Fruit fly (Drosophila melanogaster) whole organism, embryonic: ENCODE results near the gene Syt14.

Experiments
- Adf1 ChIP-seq: fragments of 200-800 bp; sonication (Bioruptor generic); IDR thresholded peaks from 2 replicates; pipeline ENCODE4 v1.3.6; 2022; ENCODE audit warnings: missing biosample characterization, missing genetic modification characterization
- CG10321 ChIP-seq: fragments of 200-800 bp; sonication (Bioruptor generic); IDR thresholded peaks from 2 replicates; pipeline ENCODE4 v1.3.6; 2022; ENCODE audit warnings: missing biosample characterization, missing genetic modification characterization
- CG10431 ChIP-seq: fragments of 200-800 bp; sonication (Bioruptor generic); optimal IDR thresholded peaks from 3 replicates; lab custom pipeline; 2018; ENCODE audit warnings: missing biosample characterization, mild to moderate bottlenecking, missing genetic modification characterization
- CG10543 ChIP-seq: fragments of 200-800 bp; sonication (Bioruptor generic); optimal IDR thresholded peaks from 3 replicates; lab custom pipeline; 2017; ENCODE audit warnings: missing biosample characterization, mild to moderate bottlenecking, missing genetic modification characterization, moderate library complexity
- CG10979 ChIP-seq: fragments of 200-800 bp; sonication (Bioruptor generic); optimal IDR thresholded peaks from 2 replicates; lab custom pipeline; 2018; ENCODE audit warnings: missing biosample characterization, mild to moderate bottlenecking, missing genetic modification characterization, moderate library complexity
- CG11504 ChIP-seq: fragments of 200-800 bp; sonication (Bioruptor generic); optimal IDR thresholded peaks from 3 replicates; lab custom pipeline; 2019; ENCODE audit warnings: missing biosample characterization, mild to moderate bottlenecking, missing genetic modification characterization, moderate library complexity
- CG11696 ChIP-seq: fragments of 200-800 bp; sonication (Bioruptor generic); IDR thresholded peaks from 2 replicates; pipeline ENCODE4 v1.3.6; 2022; ENCODE audit warnings: missing biosample characterization, missing genetic modification characterization
- CG13123 ChIP-seq: fragments of 200-800 bp; sonication (Bioruptor generic); optimal IDR thresholded peaks from 2 replicates; lab custom pipeline; 2016; ENCODE audit warnings: missing biosample characterization, missing genetic modification characterization
- CG13894 ChIP-seq: fragments of 200-800 bp; sonication (Bioruptor generic); optimal IDR thresholded peaks from 3 replicates; lab custom pipeline; 2018; ENCODE audit warnings: missing biosample characterization, mild to moderate bottlenecking, missing genetic modification characterization, moderate library complexity
- CG17328 ChIP-seq: fragments of 200-800 bp; sonication (Bioruptor generic); IDR thresholded peaks from 2 replicates; pipeline ENCODE4 v1.3.6; 2022; ENCODE audit warnings: missing biosample characterization, missing genetic modification characterization
- CG1832 ChIP-seq: fragments of 200-800 bp; sonication (Bioruptor generic); optimal IDR thresholded peaks from 2 replicates; lab custom pipeline; 2017; ENCODE audit warnings: missing biosample characterization, mild to moderate bottlenecking, missing genetic modification characterization, inconsistent platforms
- CG2199 ChIP-seq: fragments of 200-800 bp; sonication (Bioruptor generic); IDR thresholded peaks from 3 replicates; pipeline ENCODE4 v1.3.6; 2022; ENCODE audit warnings: missing biosample characterization, missing genetic modification characterization
- CG30020 ChIP-seq: fragments of 200-800 bp; optimal IDR thresholded peaks from 2 replicates; lab custom pipeline; 2019; ENCODE audit warnings: missing biosample characterization, mild to moderate bottlenecking, missing genetic modification characterization, moderate library complexity
- CG30403 ChIP-seq: fragments of 200-800 bp; sonication (Bioruptor generic); optimal IDR thresholded peaks from 3 replicates; lab custom pipeline; 2016; ENCODE audit warnings: missing biosample characterization, missing genetic modification characterization
- CG34376 ChIP-seq: fragments of 200-800 bp; sonication (Bioruptor generic); optimal IDR thresholded peaks from 2 replicates; lab custom pipeline; 2018; ENCODE audit warnings: missing biosample characterization, mild to moderate bottlenecking, missing genetic modification characterization
- CG3726 ChIP-seq: fragments of 200-800 bp; sonication (Bioruptor generic); IDR thresholded peaks from 3 replicates; pipeline ENCODE4, ENCODE4 v1.3.6; 2022; ENCODE audit warnings: missing biosample characterization, missing genetic modification characterization
- CG42726 ChIP-seq: fragments of 200-800 bp; sonication (Bioruptor generic); IDR thresholded peaks from 2 replicates; pipeline ENCODE4 v1.3.6; 2022; ENCODE audit warnings: missing biosample characterization, missing genetic modification characterization; ENCODE audit not compliant: partially characterized antibody
- CG6689 ChIP-seq: fragments of 200-800 bp; sonication (Bioruptor generic); IDR thresholded peaks from 2 replicates; pipeline ENCODE4 v1.3.6; 2022; ENCODE audit warnings: missing biosample characterization, missing genetic modification characterization
- CG6854 ChIP-seq: fragments of 200-800 bp; sonication (Bioruptor generic); optimal IDR thresholded peaks from 3 replicates; lab custom pipeline; 2017; ENCODE audit warnings: missing biosample characterization, mild to moderate bottlenecking, missing genetic modification characterization
- CG7987 ChIP-seq: fragments of 200-800 bp; sonication (Bioruptor generic); optimal IDR thresholded peaks from 2 replicates; lab custom pipeline; 2018; ENCODE audit warnings: missing biosample characterization, mild to moderate bottlenecking, missing genetic modification characterization, moderate library complexity
- CG9437 ChIP-seq: fragments of 200-800 bp; sonication (Bioruptor generic); optimal IDR thresholded peaks from 2 replicates; lab custom pipeline; 2018; ENCODE audit warnings: missing biosample characterization, mild to moderate bottlenecking, missing genetic modification characterization
- CrebB ChIP-seq: fragments of 200-800 bp; sonication (Bioruptor generic); optimal IDR thresholded peaks from 3 replicates; lab custom pipeline; 2018; ENCODE audit warnings: missing biosample characterization, mild to moderate bottlenecking, missing genetic modification characterization
- Deaf1 ChIP-seq: fragments of 200-800 bp; optimal IDR thresholded peaks from 3 replicates; lab custom pipeline; 2019; ENCODE audit warnings: missing biosample characterization, mild to moderate bottlenecking, missing genetic modification characterization, moderate library complexity
- Ets65A ChIP-seq: fragments of 200-800 bp; sonication (Bioruptor generic); peaks from one replicate; lab custom pipeline; 2016; ENCODE audit warnings: missing biosample characterization, missing genetic modification characterization
- HLHmδ ChIP-seq: fragments of 200-800 bp; sonication (Bioruptor generic); optimal IDR thresholded peaks from 2 replicates; lab custom pipeline; 2018; ENCODE audit warnings: missing biosample characterization, mild to moderate bottlenecking, missing genetic modification characterization, moderate library complexity
- Nf-YC ChIP-seq: fragments of 200-800 bp; optimal IDR thresholded peaks from 3 replicates; lab custom pipeline; 2019; ENCODE audit warnings: missing biosample characterization, mild to moderate bottlenecking, missing genetic modification characterization, moderate library complexity
- Ptx1 ChIP-seq: fragments of 200-800 bp; sonication (Bioruptor generic); IDR thresholded peaks from 2 replicates; pipeline ENCODE4 v1.3.6; 2022; ENCODE audit warnings: missing biosample characterization, missing genetic modification characterization
- Stat92E ChIP-seq, 3 experiments: fragments of >200 bp in 2 of 3; fragments of 200-800 bp in 1 of 3; sonication (Bioruptor generic) in 1 of 3; optimal IDR thresholded peaks; 2 replicates each; lab custom pipeline; 2017 to 2019; ENCODE audit warnings: missing biosample characterization in 3 of 3, missing genetic modification characterization in 3 of 3, mild to moderate bottlenecking in 1 of 3, moderate library complexity in 1 of 3
- Trl ChIP-seq, 3 experiments: fragments of >200 bp in 2 of 3; fragments of 200-800 bp in 1 of 3; sonication (Bioruptor generic) in 1 of 3; optimal IDR thresholded peaks; 2 replicates in 1 of 3; 3 replicates in 2 of 3; lab custom pipeline; 2016 to 2017; ENCODE audit warnings: missing biosample characterization in 1 of 3, missing genetic modification characterization in 1 of 3
- Usf ChIP-seq: fragments of 200-800 bp; sonication (Bioruptor generic); optimal IDR thresholded peaks from 2 replicates; lab custom pipeline; 2017; ENCODE audit warnings: missing genotype, missing biosample characterization, missing genetic modification characterization
- abd-A ChIP-seq: fragments of 200-800 bp; sonication (Bioruptor generic); optimal IDR thresholded peaks from 3 replicates; lab custom pipeline; 2019; ENCODE audit warnings: missing biosample characterization, mild to moderate bottlenecking, missing genetic modification characterization, moderate library complexity
- bcd ChIP-seq: fragments of 200-800 bp; sonication (Bioruptor generic); optimal IDR thresholded peaks from 2 replicates; lab custom pipeline; 2017; ENCODE audit warnings: missing biosample characterization, mild to moderate bottlenecking, missing genetic modification characterization
- cas ChIP-seq: fragments of 200-800 bp; sonication (Bioruptor generic); IDR thresholded peaks from 2 replicates; pipeline ENCODE4 v1.3.6; 2022; ENCODE audit warnings: missing biosample characterization, missing genetic modification characterization
- chif ChIP-seq, 2 experiments: fragments of 200-800 bp; sonication (Bioruptor generic); optimal IDR thresholded peaks; 3 replicates each; lab custom pipeline; 2016; ENCODE audit warnings: missing biosample characterization in 2 of 2, missing genetic modification characterization in 2 of 2
- chinmo ChIP-seq: fragments of 200-800 bp; sonication (Bioruptor generic); IDR thresholded peaks from 4 replicates; pipeline ENCODE4 v1.3.6; 2022; ENCODE audit warnings: missing biosample characterization, missing genetic modification characterization; ENCODE audit not compliant: partially characterized antibody
- emc ChIP-seq: fragments of 200-800 bp; sonication (Bioruptor generic); optimal IDR thresholded peaks from 2 replicates; lab custom pipeline; 2016; ENCODE audit warnings: missing biosample characterization, missing genetic modification characterization
- ewg ChIP-seq: fragments of 200-800 bp; sonication (Bioruptor generic); optimal IDR thresholded peaks from 3 replicates; lab custom pipeline; 2017; ENCODE audit warnings: mild to moderate bottlenecking, missing biosample characterization, missing genetic modification reagents, missing genetic modification characterization
- fd96Cb ChIP-seq: fragments of 200-800 bp; sonication (Bioruptor generic); optimal IDR thresholded peaks from 2 replicates; lab custom pipeline; 2018; ENCODE audit warnings: missing biosample characterization, mild to moderate bottlenecking, missing genetic modification characterization, moderate library complexity
- gt ChIP-seq: fragments of 200-800 bp; sonication (Bioruptor generic); IDR thresholded peaks from 2 replicates; pipeline ENCODE4 v1.3.6; 2022; ENCODE audit warnings: missing biosample characterization, missing genetic modification characterization
- nmo ChIP-seq: fragments of 200-800 bp; sonication (Bioruptor generic); optimal IDR thresholded peaks from 2 replicates; lab custom pipeline; 2018; ENCODE audit warnings: missing biosample characterization, mild to moderate bottlenecking, missing genetic modification characterization, moderate library complexity
- nom ChIP-seq: fragments of 200-800 bp; sonication (Bioruptor generic); optimal IDR thresholded peaks from 2 replicates; lab custom pipeline; 2017; ENCODE audit warnings: missing biosample characterization, missing genetic modification characterization, mild to moderate bottlenecking, moderate library complexity, missing genetic modification reagents
- onecut ChIP-seq: fragments of 200-800 bp; sonication (Bioruptor generic); IDR thresholded peaks from 2 replicates; pipeline ENCODE4 v1.3.6; 2022; ENCODE audit warnings: missing biosample characterization, missing genetic modification characterization
- org-1 ChIP-seq: fragments of 200-800 bp; sonication (Bioruptor generic); optimal IDR thresholded peaks from 2 replicates; lab custom pipeline; 2017; ENCODE audit warnings: missing biosample characterization, missing genetic modification characterization
- pzg ChIP-seq: fragments of 200-800 bp; sonication (Bioruptor generic); optimal IDR thresholded peaks from 3 replicates; lab custom pipeline; 2018; ENCODE audit warnings: missing biosample characterization, mild to moderate bottlenecking, missing genetic modification characterization, moderate library complexity
- shn ChIP-seq: fragments of 200-800 bp; sonication (Bioruptor generic); optimal IDR thresholded peaks from 3 replicates; lab custom pipeline; 2016; ENCODE audit warnings: missing biosample characterization, missing genetic modification characterization
- slbo ChIP-seq: fragments of 200-800 bp; sonication (Bioruptor generic); IDR thresholded peaks from 2 replicates; pipeline ENCODE4 v1.3.6; 2022; ENCODE audit warnings: missing biosample characterization, missing genetic modification characterization
- sug ChIP-seq: fragments of 200-800 bp; optimal IDR thresholded peaks from 2 replicates; lab custom pipeline; 2019; ENCODE audit warnings: missing biosample characterization, mild to moderate bottlenecking, missing genetic modification characterization, moderate library complexity
- trem ChIP-seq: fragments of 200-800 bp; optimal IDR thresholded peaks from 3 replicates; lab custom pipeline; 2019; ENCODE audit warnings: missing biosample characterization, mild to moderate bottlenecking, missing genetic modification characterization, moderate library complexity
- yki ChIP-seq: fragments of >200 bp; optimal IDR thresholded peaks from 3 replicates; lab custom pipeline; 2018

Gene Syt14

DNA sequence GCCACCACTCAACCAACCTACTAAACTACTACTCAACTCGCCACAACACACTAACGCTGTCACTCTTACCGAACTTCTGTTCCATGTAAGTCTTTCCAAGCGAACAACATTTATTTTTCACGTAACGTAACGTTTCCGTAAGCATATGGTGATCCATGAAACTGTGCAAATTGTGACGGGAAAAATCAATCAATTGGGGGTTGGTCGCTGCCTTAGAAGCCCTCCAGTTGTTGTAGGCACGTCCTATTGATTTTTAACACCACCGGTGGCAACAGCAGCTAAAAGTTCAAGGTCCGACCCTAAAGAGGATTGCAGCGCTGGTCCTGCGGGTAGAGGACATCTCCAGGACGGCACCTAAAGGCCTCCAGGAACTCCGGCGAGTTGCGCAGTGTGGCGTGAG lies 26.7 kb downstream of the Syt14 start:
- no peak for TF ChIP-seq fd96Cb (tag; lab: Kevin White, UChicago)
- TF ChIP-seq onecut (GFP tag; lab: Robert Waterston, UW), result peak; percentile 94
- TF ChIP-seq yki, result no peak
- no peak for TF ChIP-seq nmo
- TF ChIP-seq CG30020, result no peak
- no peak for TF ChIP-seq CG13123 (GFP tag; lab: Kevin White, UChicago)
- TF ChIP-seq trem (tag; lab: Kevin White, UChicago), result no peak
- TF ChIP-seq CG10431 (GFP tag; lab: Kevin White, UChicago), result peak; percentile 43
- TF ChIP-seq Ets65A, result peak; percentile 71
- no peak for TF ChIP-seq chif (GFP tag; optimal IDR thresholded peaks at IDR 0.05; lab: Kevin White, UChicago)
- TF ChIP-seq slbo (GFP tag; lab: Robert Waterston, UW), result no peak
- TF ChIP-seq CG6689 (GFP tag; lab: Robert Waterston, UW), result no peak
- no peak for TF ChIP-seq CG10979
- TF ChIP-seq CG9437, result peak; percentile 58
- no peak for TF ChIP-seq CG42726 (GFP tag; lab: Robert Waterston, UW)
- no peak for TF ChIP-seq CG10321 (GFP tag; lab: Robert Waterston, UW)

- TF ChIP-seq Usf (GFP tag; lab: Kevin White, UChicago), result no peak
- TF ChIP-seq Stat92E (GFP tag; optimal IDR thresholded peaks at IDR 0.05; lab: Kevin White, UChicago), result no peak
- TF ChIP-seq Trl (optimal IDR thresholded peaks at IDR 0.05; lab: Kevin White, UChicago), result peak; percentile 4 to 13
- no peak for TF ChIP-seq Trl (GFP tag; optimal IDR thresholded peaks at IDR 0.05; lab: Kevin White, UChicago)
- TF ChIP-seq CrebB (tag; lab: Kevin White, UChicago), result no peak
- TF ChIP-seq CG10543 (GFP tag; lab: Kevin White, UChicago), result peak; percentile 53
- TF ChIP-seq shn (GFP tag; lab: Kevin White, UChicago), result no peak
- TF ChIP-seq nom (GFP tag; lab: Kevin White, UChicago), result peak; percentile 53
- TF ChIP-seq gt (GFP tag; lab: Robert Waterston, UW), result no peak
- no peak for TF ChIP-seq org-1 (GFP tag; lab: Kevin White, UChicago)
- no peak for TF ChIP-seq Ptx1 (GFP tag; lab: Robert Waterston, UW)
- no peak for TF ChIP-seq CG30403
- TF ChIP-seq CG34376 (GFP tag; lab: Kevin White, UChicago), result peak; percentile 9
- TF ChIP-seq abd-A (tag; lab: Kevin White, UChicago), result peak; percentile 74
- peak; percentile 85 for TF ChIP-seq Adf1 (GFP tag; lab: Robert Waterston, UW)
- TF ChIP-seq pzg (GFP tag; lab: Kevin White, UChicago), result peak; percentile 1
- TF ChIP-seq Nf-YC (tag; lab: Kevin White, UChicago), result peak; percentile 36
- no peak for TF ChIP-seq CG17328 (GFP tag; lab: Robert Waterston, UW)
- TF ChIP-seq CG3726 (GFP tag; lab: Robert Waterston, UW), result no peak
- peak; percentile 82 for TF ChIP-seq Deaf1 (tag; lab: Kevin White, UChicago)
- 0 out of 4 replicates have a peak, but pooled peaks have one; percentile 28 for TF ChIP-seq chinmo
- TF ChIP-seq cas (GFP tag; lab: Robert Waterston, UW), result no peak
- TF ChIP-seq CG6854 (GFP tag; lab: Kevin White, UChicago), result no peak
- TF ChIP-seq Ets65A, result peak; percentile 76
- peak; percentile 69 for TF ChIP-seq sug (tag; lab: Kevin White, UChicago)
- no peak for TF ChIP-seq CG11504
- peak; percentile 19 for TF ChIP-seq CG1832 (GFP tag; lab: Kevin White, UChicago)
- peak; percentile 98 for TF ChIP-seq ewg (GFP tag; lab: Kevin White, UChicago)
- TF ChIP-seq bcd (GFP tag; lab: Kevin White, UChicago), result no peak
- TF ChIP-seq CG13894 (tag; lab: Kevin White, UChicago), result peak; percentile 13
- no peak for TF ChIP-seq CG2199 (GFP tag; lab: Robert Waterston, UW)
- TF ChIP-seq emc, result no peak
- no peak for TF ChIP-seq HLHmδ
- no peak for TF ChIP-seq CG7987 (GFP tag; lab: Kevin White, UChicago)
- TF ChIP-seq CG11696 (GFP tag; lab: Robert Waterston, UW), result no peak
Measured at dm6 chr3R:4291289-4291688, 27.6 kb downstream of the Syt14 start.
